Worm (Caenorhabditis elegans) whole organism, late embryonic: Measurements from ENCODE around the gene rpl-25.1.

Source experiments
- ahr-1 ChIP-seq: sonication (generic microtip); optimal IDR thresholded peaks from 2 replicates; lab custom pipeline; 2016; ENCODE audit warnings: missing genetic modification characterization, missing compliant biosample characterization
- elt-2 ChIP-seq: sonication (generic microtip); optimal IDR thresholded peaks from 2 replicates; lab custom pipeline; 2016; ENCODE audit warnings: missing genetic modification reagents, missing genetic modification characterization, missing compliant biosample characterization
- hlh-15 ChIP-seq: sonication (generic microtip); optimal IDR thresholded peaks from 2 replicates; lab custom pipeline; 2016; ENCODE audit warnings: missing genetic modification characterization, missing compliant biosample characterization
- pqm-1 ChIP-seq: sonication (generic microtip); optimal IDR thresholded peaks from 2 replicates; lab custom pipeline; 2016; ENCODE audit warnings: missing genetic modification characterization, missing compliant biosample characterization
- ref-2 ChIP-seq: sonication (generic microtip); optimal IDR thresholded peaks from 2 replicates; lab custom pipeline; 2016; ENCODE audit warnings: missing genetic modification characterization, missing compliant biosample characterization

The rpl-25.1 gene

ce11 chrX:4761540-4761939 is 46.6 kb downstream of the rpl-25.1 start, which contains the start of gene mls-2:
mls-2 (minus strand) TSS chrX:4761640.
- TF ChIP-seq ahr-1 (tag; lab: Kevin White, UChicago) (no peak), elt-2 (tag; lab: Kevin White, UChicago) (no peak), hlh-15 (tag; lab: Kevin White, UChicago) (no peak), pqm-1 (no peak), ref-2 (tag; lab: Kevin White, UChicago) (no peak)
- TF ChIP-seq, all 69 proteins: peak for 0
